Worm (Caenorhabditis elegans): ENCODE measurements around the gene srsx-13.

srsx-13 gene

DNA sequence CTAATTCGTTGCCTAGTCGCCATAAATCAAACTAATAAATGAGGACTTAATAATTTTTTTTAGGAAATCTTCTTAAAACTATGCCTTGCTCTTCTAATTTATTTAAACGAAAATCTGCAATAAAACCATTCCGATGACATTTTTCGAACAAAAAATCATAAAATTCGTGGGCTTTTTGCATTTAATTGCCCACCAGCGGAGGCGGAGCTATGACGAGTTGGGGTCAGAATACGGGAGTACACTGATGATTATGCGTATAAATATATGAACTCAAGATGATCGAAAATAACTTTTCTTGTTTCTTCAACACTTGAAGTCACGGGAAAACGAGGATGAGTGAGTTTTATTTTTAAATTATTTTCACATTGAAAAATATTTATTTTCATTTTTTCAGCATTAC is 48.6 kb downstream of the srsx-13 start, which contains the start of gene catp-2:
TSS of gene catp-2 (plus strand) at position 301 of the 400 bp plus-strand sequence.
- TF ChIP-seq elt-2 (tag; optimal IDR thresholded peaks at IDR 0.05) (no peak), snpc-4 (tag; optimal IDR thresholded peaks at IDR 0.05) (no peak), nhr-77 (tag; optimal IDR thresholded peaks at IDR 0.05) (no peak), fos-1 (tag; optimal IDR thresholded peaks at IDR 0.05) (no peak), elt-1 (tag; optimal IDR thresholded peaks at IDR 0.05) (no peak), nhr-43 (tag; optimal IDR thresholded peaks at IDR 0.05; ENCODE audit: poor library complexity, severe bottlenecking) (no peak), nhr-28 (tag; optimal IDR thresholded peaks at IDR 0.05) (no peak), ceh-28 (tag; optimal IDR thresholded peaks at IDR 0.05) (no peak), mdl-1 (tag; optimal IDR thresholded peaks at IDR 0.05) (no peak), daf-12 (tag; optimal IDR thresholded peaks at IDR 0.05) (no peak)

DNA sequence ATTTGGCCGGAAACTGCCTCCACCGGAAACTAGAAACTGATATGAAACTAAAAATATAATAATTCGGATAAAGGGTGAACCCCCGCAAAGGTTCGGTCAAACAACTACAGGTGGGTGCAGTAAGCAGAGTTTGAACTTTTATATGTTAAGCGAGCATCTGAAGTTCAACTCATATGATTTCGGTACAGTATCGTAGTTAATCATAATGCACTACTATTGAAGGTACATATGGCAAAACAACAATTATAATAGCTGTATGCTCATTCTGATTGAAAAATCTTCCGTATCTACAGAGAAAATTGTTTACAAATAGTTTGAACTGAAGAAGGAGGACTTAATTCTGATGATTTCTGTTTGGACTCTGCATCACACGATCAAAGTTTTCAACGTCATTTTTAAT is 49.7 kb downstream of the srsx-13 start:
- TF ChIP-seq lsy-12 (tag; optimal IDR thresholded peaks at IDR 0.05), result no peak
- TF ChIP-seq elt-2 (tag; optimal IDR thresholded peaks at IDR 0.05), result no peak
- no peak for TF ChIP-seq elt-3 (tag; optimal IDR thresholded peaks at IDR 0.05)
- TF ChIP-seq nhr-43 (tag; optimal IDR thresholded peaks at IDR 0.05; ENCODE audit: poor library complexity, severe bottlenecking), result no peak
- no peak for TF ChIP-seq pha-4 (tag; optimal IDR thresholded peaks at IDR 0.05)
- TF ChIP-seq egl-5 (tag; optimal IDR thresholded peaks at IDR 0.05), result no peak
- no peak for TF ChIP-seq mml-1 (tag; optimal IDR thresholded peaks at IDR 0.05)
- no peak for TF ChIP-seq nhr-77 (tag; optimal IDR thresholded peaks at IDR 0.05)
- no peak for TF ChIP-seq ceh-16 (tag; optimal IDR thresholded peaks at IDR 0.05)
- TF ChIP-seq hmg-11 (tag; optimal IDR thresholded peaks at IDR 0.05), result no peak
- no peak for TF ChIP-seq nhr-23 (tag; optimal IDR thresholded peaks at IDR 0.05)
- no peak for TF ChIP-seq ztf-11 (tag; optimal IDR thresholded peaks at IDR 0.05)

DNA sequence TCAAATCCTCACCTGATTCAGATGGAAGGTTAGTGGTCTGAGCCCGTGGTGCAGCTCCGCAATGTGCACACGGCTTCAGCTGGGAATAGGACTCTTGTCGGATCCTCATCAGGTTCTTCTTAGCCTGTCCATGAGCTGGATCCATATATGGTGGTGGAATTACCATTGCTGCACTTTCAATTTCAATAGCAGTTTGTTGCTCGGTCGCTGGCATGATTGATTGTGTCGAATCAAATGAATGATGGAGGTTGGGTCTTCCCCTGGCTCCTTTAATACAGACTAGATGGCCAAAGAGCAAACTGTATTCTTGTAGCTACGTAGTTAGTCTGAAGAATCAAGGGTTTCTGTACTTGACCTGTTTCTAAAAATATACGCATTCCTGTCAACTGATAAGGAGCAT is 50.2 kb downstream of the srsx-13 start, which contains the start of gene C02E7.10:
TSS of gene C02E7.10 (minus strand) at position 232 of the 400 bp plus-strand sequence.
- TF ChIP-seq nhr-23 (tag; optimal IDR thresholded peaks at IDR 0.05), result no peak
- TF ChIP-seq elt-2 (tag; optimal IDR thresholded peaks at IDR 0.05), result no peak
- TF ChIP-seq ceh-82 (tag; optimal IDR thresholded peaks at IDR 0.05), result no peak
- no peak for TF ChIP-seq ceh-9 (tag; optimal IDR thresholded peaks at IDR 0.05)
- no peak for TF ChIP-seq ztf-4 (tag; optimal IDR thresholded peaks at IDR 0.05)
- no peak for TF ChIP-seq nfya-1 (tag; optimal IDR thresholded peaks at IDR 0.05; ENCODE audit: insufficient read depth)
- TF ChIP-seq lin-39 (tag; optimal IDR thresholded peaks at IDR 0.05), result no peak

Data from whole organism, L3 larva.